1 fruit fly cellular context compared by ENCODE assay signal in genomic region chr2L:14706194-14706593, dm6.
TF ChIP-seq lines count a peak whose summit lies in the region.

No protein-coding gene starts in this region.

TF ChIP-seq in whole organism, embryonic, 481 proteins besides CTCF, POLR2A, EP300 and RAD21 (continued from another document and continues in another):
- TF ChIP-seq Ssrp (tag; optimal IDR thresholded peaks at IDR 0.05; lab: Kevin White, UChicago) (peak; percentile 9), Six4 (GFP tag; optimal IDR thresholded peaks at IDR 0.05; lab: Kevin White, UChicago) (peak; percentile 51), CG18619 (GFP tag; optimal IDR thresholded peaks at IDR 0.05; lab: Kevin White, UChicago) (peak; percentile 51), CG15073 (GFP tag; optimal IDR thresholded peaks at IDR 0.05; lab: Kevin White, UChicago) (peak; percentile 21), Max (GFP tag; optimal IDR thresholded peaks at IDR 0.05; lab: Kevin White, UChicago) (peak; percentile 67), tap (tag; optimal IDR thresholded peaks at IDR 0.05; lab: Kevin White, UChicago) (no peak), CG2202 (tag; optimal IDR thresholded peaks at IDR 0.05; lab: Kevin White, UChicago) (no peak), wor (GFP tag; IDR thresholded peaks at IDR 0.05; lab: Robert Waterston, UW) (no peak), unpg (GFP tag; optimal IDR thresholded peaks at IDR 0.05; lab: Kevin White, UChicago) (peak; percentile 31), Mrtf (GFP tag; IDR thresholded peaks at IDR 0.05; lab: Robert Waterston, UW) (peak; percentile 79; the same call in 2 of the 3 replicates), lov (optimal IDR thresholded peaks at IDR 0.05; lab: Kevin White, UChicago) (no peak), lov (GFP tag; IDR thresholded peaks at IDR 0.05; lab: Robert Waterston, UW) (peak; percentile 73; the same call in 1 of the 3 replicates), zen (tag; optimal IDR thresholded peaks at IDR 0.05; lab: Kevin White, UChicago) (peak; percentile 76), scrt (GFP tag; optimal IDR thresholded peaks at IDR 0.05; lab: Kevin White, UChicago) (peak; percentile 36), CG10654 (GFP tag; optimal IDR thresholded peaks at IDR 0.05; lab: Kevin White, UChicago) (peak; percentile 59), Chrac-16 (GFP tag; optimal IDR thresholded peaks at IDR 0.05; lab: Kevin White, UChicago) (peak; percentile 72), nerfin-1 (tag; optimal IDR thresholded peaks at IDR 0.05; lab: Kevin White, UChicago) (peak; percentile 27), CG4360 (GFP tag; IDR thresholded peaks at IDR 0.05; lab: Robert Waterston, UW) (peak; percentile 31; the same call in 1 of the 2 replicates), CG12942 (GFP tag; optimal IDR thresholded peaks at IDR 0.05; lab: Kevin White, UChicago) (peak; percentile 37), CG13287 (GFP tag; IDR thresholded peaks at IDR 0.05; lab: Robert Waterston, UW; ENCODE audit: partially characterized antibody) (peak; percentile 7; the same call in 1 of the 2 replicates), Lim3 (GFP tag; IDR thresholded peaks at IDR 0.05; lab: Robert Waterston, UW) (no peak), gcm2 (GFP tag; optimal IDR thresholded peaks at IDR 0.05; lab: Kevin White, UChicago) (peak; percentile 28), CG33557 (GFP tag; optimal IDR thresholded peaks at IDR 0.05; lab: Kevin White, UChicago) (no peak), schlank (tag; optimal IDR thresholded peaks at IDR 0.05; lab: Kevin White, UChicago) (no peak), vfl (GFP tag; optimal IDR thresholded peaks at IDR 0.05; lab: Kevin White, UChicago) (no peak), ci (GFP tag; IDR thresholded peaks at IDR 0.05; lab: Robert Waterston, UW) (peak; percentile 83), amos (GFP tag; IDR thresholded peaks at IDR 0.05; lab: Robert Waterston, UW; ENCODE audit: partially characterized antibody) (no peak; the same call in 1 of the 2 replicates), sima (GFP tag; optimal IDR thresholded peaks at IDR 0.05; lab: Kevin White, UChicago) (no peak), ase (GFP tag; IDR thresholded peaks at IDR 0.05; lab: Robert Waterston, UW) (peak; percentile 79; the same call in 2 of the 3 replicates), Hmx (GFP tag; optimal IDR thresholded peaks at IDR 0.05; lab: Kevin White, UChicago) (peak; percentile 9), CG13775 (GFP tag; optimal IDR thresholded peaks at IDR 0.05; lab: Kevin White, UChicago) (no peak), dati (GFP tag; IDR thresholded peaks at IDR 0.05; lab: Robert Waterston, UW) (no peak), Asciz (GFP tag; optimal IDR thresholded peaks at IDR 0.05; lab: Kevin White, UChicago) (peak; percentile 56), MBD-R2 (GFP tag; IDR thresholded peaks at IDR 0.05; lab: Robert Waterston, UW) (peak; percentile 50; the same call in 1 of the 2 replicates), Hsf (GFP tag; optimal IDR thresholded peaks at IDR 0.05; lab: Kevin White, UChicago) (peak; percentile 81), eyg (GFP tag; optimal IDR thresholded peaks at IDR 0.05; lab: Kevin White, UChicago) (no peak), ftz-f1 (GFP tag; optimal IDR thresholded peaks at IDR 0.05; lab: Kevin White, UChicago) (peak; percentile 77), yki (optimal IDR thresholded peaks at IDR 0.05; lab: Kevin White, UChicago) (no peak), Hmr (GFP tag; optimal IDR thresholded peaks at IDR 0.05; lab: Kevin White, UChicago) (peak; percentile 64), CG12071 (GFP tag; optimal IDR thresholded peaks at IDR 0.05; lab: Kevin White, UChicago) (peak; percentile 50), sisA (GFP tag; IDR thresholded peaks at IDR 0.05; lab: Robert Waterston, UW) (peak; percentile 77), CG6683 (GFP tag; optimal IDR thresholded peaks at IDR 0.05; lab: Kevin White, UChicago) (no peak), CG4282 (GFP tag; optimal IDR thresholded peaks at IDR 0.05; lab: Kevin White, UChicago) (no peak), Pdp1 (GFP tag; optimal IDR thresholded peaks at IDR 0.05; lab: Kevin White, UChicago) (peak; percentile 72 to 84), CG7963 (GFP tag; IDR thresholded peaks at IDR 0.05; lab: Robert Waterston, UW; ENCODE audit: partially characterized antibody) (no peak), onecut (GFP tag; IDR thresholded peaks at IDR 0.05; lab: Robert Waterston, UW) (peak; percentile 84), p53 (GFP tag; optimal IDR thresholded peaks at IDR 0.05; lab: Kevin White, UChicago) (peak; percentile 80), CG17612 (GFP tag; IDR thresholded peaks at IDR 0.05; lab: Robert Waterston, UW) (peak; percentile 34; the same call in 1 of the 2 replicates), CG34224 (GFP tag; IDR thresholded peaks at IDR 0.05; lab: Robert Waterston, UW; ENCODE audit: partially characterized antibody) (no peak), CG7357 (GFP tag; IDR thresholded peaks at IDR 0.05; lab: Robert Waterston, UW) (peak; percentile 25; the same call in 1 of the 3 replicates), Camta (GFP tag; optimal IDR thresholded peaks at IDR 0.05; lab: Kevin White, UChicago) (peak; percentile 85), CG2199 (GFP tag; IDR thresholded peaks at IDR 0.05; lab: Robert Waterston, UW) (peak; percentile 95), B-H1 (GFP tag; IDR thresholded peaks at IDR 0.05; lab: Robert Waterston, UW) (peak; percentile 54), her (GFP tag; optimal IDR thresholded peaks at IDR 0.05; lab: Kevin White, UChicago) (peak; percentile 76), lola (GFP tag; optimal IDR thresholded peaks at IDR 0.05; lab: Kevin White, UChicago) (peak in 1 of 3 experiments; percentile 8), knrl (GFP tag; IDR thresholded peaks at IDR 0.05; lab: Robert Waterston, UW; ENCODE audit: partially characterized antibody) (peak; percentile 37; the same call in 1 of the 3 replicates), tup (GFP tag; optimal IDR thresholded peaks at IDR 0.05; lab: Kevin White, UChicago) (no peak), CG11560 (tag; IDR thresholded peaks at IDR 0.05; lab: Robert Waterston, UW) (no peak), CG11456 (GFP tag; IDR thresholded peaks at IDR 0.05; lab: Robert Waterston, UW) (peak; percentile 97), CG5245 (GFP tag; optimal IDR thresholded peaks at IDR 0.05; lab: Kevin White, UChicago) (peak; percentile 94), CG16815 (GFP tag; optimal IDR thresholded peaks at IDR 0.05; lab: Kevin White, UChicago) (peak; percentile 23), CG7987 (GFP tag; optimal IDR thresholded peaks at IDR 0.05; lab: Kevin White, UChicago) (peak; percentile 89), oc (tag; optimal IDR thresholded peaks at IDR 0.05; lab: Kevin White, UChicago) (peak; percentile 13), bbx (GFP tag; IDR thresholded peaks at IDR 0.05; lab: Robert Waterston, UW; ENCODE audit: partially characterized antibody) (peak; percentile 53; the same call in 1 of the 2 replicates), CG16779 (GFP tag; IDR thresholded peaks at IDR 0.05; lab: Robert Waterston, UW) (peak; percentile 59; the same call in 1 of the 2 replicates), fd64A (GFP tag; optimal IDR thresholded peaks at IDR 0.05; lab: Kevin White, UChicago) (no peak), Neu2 (GFP tag; optimal IDR thresholded peaks at IDR 0.05; lab: Kevin White, UChicago; ENCODE audit: borderline replicate concordance) (peak; percentile 25), Dbx (GFP tag; IDR thresholded peaks at IDR 0.05; lab: Robert Waterston, UW) (peak; percentile 74; the same call in 2 of the 3 replicates), row (GFP tag; IDR thresholded peaks at IDR 0.05; lab: Robert Waterston, UW) (no peak), so (GFP tag; IDR thresholded peaks at IDR 0.05; lab: Robert Waterston, UW) (peak; percentile 35; the same call in 1 of the 3 replicates), Gug (GFP tag; IDR thresholded peaks at IDR 0.05; lab: Robert Waterston, UW) (peak; percentile 63; the same call in 3 of the 4 replicates), disco-r (GFP tag; optimal IDR thresholded peaks at IDR 0.05; lab: Kevin White, UChicago) (peak; percentile 49), CG12769 (tag; optimal IDR thresholded peaks at IDR 0.05; lab: Kevin White, UChicago) (peak; percentile 22), CG8290 (GFP tag; optimal IDR thresholded peaks at IDR 0.05; lab: Kevin White, UChicago) (peak; percentile 79), CG8290 (tag; optimal IDR thresholded peaks at IDR 0.05; lab: Kevin White, UChicago) (peak; percentile 58 to 71), CG18262 (tag; optimal IDR thresholded peaks at IDR 0.05; lab: Kevin White, UChicago) (peak; percentile 71), CG10366 (GFP tag; IDR thresholded peaks at IDR 0.05; lab: Robert Waterston, UW) (no peak; the same call in 1 of the 2 replicates), CG18599 (GFP tag; optimal IDR thresholded peaks at IDR 0.05; lab: Kevin White, UChicago) (peak; percentile 51), cg (GFP tag; optimal IDR thresholded peaks at IDR 0.05; lab: Kevin White, UChicago) (no peak), Tbp (GFP tag; optimal IDR thresholded peaks at IDR 0.05; lab: Kevin White, UChicago) (no peak), Hr3 (GFP tag; optimal IDR thresholded peaks at IDR 0.05; lab: Kevin White, UChicago) (peak; percentile 61), ap (GFP tag; IDR thresholded peaks at IDR 0.05; lab: Robert Waterston, UW) (no peak), stwl (tag; optimal IDR thresholded peaks at IDR 0.05; lab: Kevin White, UChicago) (peak; percentile 93), sna (GFP tag; IDR thresholded peaks at IDR 0.05; lab: Robert Waterston, UW; ENCODE audit: partially characterized antibody) (no peak), fd96Cb (tag; optimal IDR thresholded peaks at IDR 0.05; lab: Kevin White, UChicago) (peak; percentile 58), sens (GFP tag; lab: Kevin White, UChicago) (peak; percentile 87), pum (GFP tag; optimal IDR thresholded peaks at IDR 0.05; lab: Kevin White, UChicago) (peak; percentile 86), cato (GFP tag; optimal IDR thresholded peaks at IDR 0.05; lab: Kevin White, UChicago; ENCODE audit: borderline replicate concordance) (no peak), Mes4 (GFP tag; optimal IDR thresholded peaks at IDR 0.05; lab: Kevin White, UChicago) (peak; percentile 32), CG12299 (tag; optimal IDR thresholded peaks at IDR 0.05; lab: Kevin White, UChicago) (no peak), gem (tag; optimal IDR thresholded peaks at IDR 0.05; lab: Kevin White, UChicago) (peak; percentile 69), CG6765 (GFP tag; optimal IDR thresholded peaks at IDR 0.05; lab: Kevin White, UChicago) (no peak), org-1 (GFP tag; optimal IDR thresholded peaks at IDR 0.05; lab: Kevin White, UChicago) (no peak), CG10431 (GFP tag; optimal IDR thresholded peaks at IDR 0.05; lab: Kevin White, UChicago) (no peak), Dref (GFP tag; IDR thresholded peaks at IDR 0.05; lab: Robert Waterston, UW) (no peak), bab2 (GFP tag; optimal IDR thresholded peaks at IDR 0.05; lab: Kevin White, UChicago) (peak; percentile 67), maf-S (GFP tag; optimal IDR thresholded peaks at IDR 0.05; lab: Kevin White, UChicago) (peak; percentile 68), stc (GFP tag; IDR thresholded peaks at IDR 0.05; lab: Robert Waterston, UW) (peak; percentile 56), CG14441 (GFP tag; IDR thresholded peaks at IDR 0.05; lab: Robert Waterston, UW) (peak; percentile 66), ara (GFP tag; IDR thresholded peaks at IDR 0.05; lab: Robert Waterston, UW) (peak; percentile 66), CG1603 (tag; optimal IDR thresholded peaks at IDR 0.05; lab: Kevin White, UChicago) (peak; percentile 51), CG11398 (GFP tag; optimal IDR thresholded peaks at IDR 0.05; lab: Kevin White, UChicago) (peak; percentile 7), CG1024 (GFP tag; IDR thresholded peaks at IDR 0.05; lab: Robert Waterston, UW) (peak; percentile 64), CG12104 (GFP tag; optimal IDR thresholded peaks at IDR 0.05; lab: Kevin White, UChicago) (no peak), Scr (GFP tag; IDR thresholded peaks at IDR 0.05; lab: Robert Waterston, UW; ENCODE audit: partially characterized antibody) (no peak), sug (tag; optimal IDR thresholded peaks at IDR 0.05; lab: Kevin White, UChicago) (peak; percentile 69), CG8359 (GFP tag; optimal IDR thresholded peaks at IDR 0.05; lab: Kevin White, UChicago; ENCODE audit: borderline replicate concordance) (peak; percentile 61), Sox100B (GFP tag; optimal IDR thresholded peaks at IDR 0.05; lab: Kevin White, UChicago) (no peak), Nf-YA (GFP tag; IDR thresholded peaks at IDR 0.05; lab: Robert Waterston, UW) (peak; percentile 42; the same call in 1 of the 2 replicates), bowl (GFP tag; IDR thresholded peaks at IDR 0.05; lab: Robert Waterston, UW) (no peak), Gsc (GFP tag; IDR thresholded peaks at IDR 0.05; lab: Robert Waterston, UW) (no peak), CG12391 (tag; optimal IDR thresholded peaks at IDR 0.05; lab: Kevin White, UChicago) (peak; percentile 36), nerfin-2 (GFP tag; IDR thresholded peaks at IDR 0.05; lab: Robert Waterston, UW; ENCODE audit: partially characterized antibody) (no peak), CG31388 (GFP tag; optimal IDR thresholded peaks at IDR 0.05; lab: Kevin White, UChicago) (peak; percentile 23), YL-1 (GFP tag; optimal IDR thresholded peaks at IDR 0.05; lab: Kevin White, UChicago) (no peak), CG12659 (GFP tag; optimal IDR thresholded peaks at IDR 0.05; lab: Kevin White, UChicago) (peak; percentile 33), grau (tag; optimal IDR thresholded peaks at IDR 0.05; lab: Kevin White, UChicago) (peak; percentile 62), da (GFP tag; optimal IDR thresholded peaks at IDR 0.05; lab: Kevin White, UChicago) (peak; percentile 54), Ada2b (GFP tag; IDR thresholded peaks at IDR 0.05; lab: Robert Waterston, UW) (peak; percentile 51; the same call in 1 of the 2 replicates), dmrt11E (tag; optimal IDR thresholded peaks at IDR 0.05; lab: Kevin White, UChicago) (peak; percentile 61), CkIIα-i1 (GFP tag; IDR thresholded peaks at IDR 0.05; lab: Robert Waterston, UW) (no peak), CG12744 (GFP tag; optimal IDR thresholded peaks at IDR 0.05; lab: Kevin White, UChicago) (peak; percentile 85), CG31365 (tag; optimal IDR thresholded peaks at IDR 0.05; lab: Kevin White, UChicago) (peak; percentile 66), MESR4 (GFP tag; optimal IDR thresholded peaks at IDR 0.05; lab: Kevin White, UChicago) (no peak), CG13123 (GFP tag; optimal IDR thresholded peaks at IDR 0.05; lab: Kevin White, UChicago) (peak; percentile 78), CG10274 (GFP tag; optimal IDR thresholded peaks at IDR 0.05; lab: Kevin White, UChicago) (no peak), insv (GFP tag; optimal IDR thresholded peaks at IDR 0.05; lab: Kevin White, UChicago) (peak in 1 of 2 experiments; percentile 38), CG12155 (GFP tag; optimal IDR thresholded peaks at IDR 0.05; lab: Kevin White, UChicago) (peak; percentile 54)
